Worm (Caenorhabditis elegans): ENCODE data around the gene gcy-23.

DNA sequence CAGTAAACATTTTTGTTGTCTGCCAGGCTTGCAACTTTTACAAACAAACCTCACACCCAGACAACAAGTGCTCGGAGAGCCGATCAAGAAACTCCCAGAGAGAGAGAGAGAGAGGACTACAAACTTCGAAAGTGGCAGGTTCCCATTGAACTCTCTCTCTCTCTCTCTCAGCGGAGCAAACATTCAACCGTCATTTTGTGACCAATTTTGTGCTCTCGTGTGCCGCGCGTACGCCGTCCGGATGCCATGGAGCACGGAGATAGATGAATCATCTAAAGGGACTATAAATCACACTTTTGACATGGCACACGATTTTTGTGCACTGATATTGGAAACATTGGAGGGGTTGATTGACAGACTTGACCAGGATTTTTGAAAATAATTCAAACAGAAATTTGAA is 19.7 kb upstream of the gcy-23 start:
- no peak for TF ChIP-seq B0261.1 (tag; optimal IDR thresholded peaks at IDR 0.05)
- no peak for TF ChIP-seq let-607 (tag; optimal IDR thresholded peaks at IDR 0.05)
- TF ChIP-seq ZK185.1 (tag; optimal IDR thresholded peaks at IDR 0.05; ENCODE audit: poor library complexity, severe bottlenecking), result no peak
- TF ChIP-seq ama-1 (optimal IDR thresholded peaks at IDR 0.05), result no peak
- no peak for TF ChIP-seq ama-1 (GFP tag; optimal IDR thresholded peaks at IDR 0.05)
- no peak for TF ChIP-seq F49E8.2 (tag; optimal IDR thresholded peaks at IDR 0.05; ENCODE audit: insufficient read depth)
- no peak for TF ChIP-seq nhr-80 (tag; optimal IDR thresholded peaks at IDR 0.05)
- TF ChIP-seq F23B12.7 (tag; optimal IDR thresholded peaks at IDR 0.05; ENCODE audit: insufficient read depth), result no peak
- TF ChIP-seq ztf-18 (tag; optimal IDR thresholded peaks at IDR 0.05), result no peak
- TF ChIP-seq B0336.3 (GFP tag; IDR thresholded peaks at IDR 0.05), result no peak
- TF ChIP-seq unc-62 (GFP tag; optimal IDR thresholded peaks at IDR 0.05), result no peak
- no peak for TF ChIP-seq pha-4 (tag; optimal IDR thresholded peaks at IDR 0.05)

Data from whole organism, young adult.